Fruit fly (Drosophila melanogaster): ENCODE data around the gene alpha-Man-Ib.

Gene alpha-Man-Ib

dm6 chr3R:29063207-29063920 is 49.3 kb downstream of the alpha-Man-Ib start (continued):
- TF ChIP-seq ase (GFP tag; IDR thresholded peaks at IDR 0.05), result no peak
- no peak for TF ChIP-seq Jarid2 (GFP tag; optimal IDR thresholded peaks at IDR 0.05)
- TF ChIP-seq esg (GFP tag; conservative IDR thresholded peaks at IDR 0.05), result no peak
- TF ChIP-seq Eip74EF (GFP tag; optimal IDR thresholded peaks at IDR 0.05), result peak in 1 of 2 experiments; percentile 69
- no peak for TF ChIP-seq crol (GFP tag; IDR thresholded peaks at IDR 0.05)
- no peak for TF ChIP-seq Lpt (GFP tag; optimal IDR thresholded peaks at IDR 0.05)
- TF ChIP-seq inv (GFP tag; IDR thresholded peaks at IDR 0.05; ENCODE audit: partially characterized antibody), result no peak
- peak; percentile 72 for TF ChIP-seq lilli (GFP tag; optimal IDR thresholded peaks at IDR 0.05)
- TF ChIP-seq HmgZ (tag; optimal IDR thresholded peaks at IDR 0.05), result peak; percentile 13
- TF ChIP-seq ATbp (GFP tag; optimal IDR thresholded peaks at IDR 0.05), result peak; percentile 50
- TF ChIP-seq Abd-B (GFP tag; optimal IDR thresholded peaks at IDR 0.05), result peak; percentile 73
- no peak for TF ChIP-seq ken (GFP tag; IDR thresholded peaks at IDR 0.05)
- peak; percentile 48 for TF ChIP-seq CG4854 (GFP tag; optimal IDR thresholded peaks at IDR 0.05)
- peak; percentile 6 to 55 for TF ChIP-seq Pdp1 (GFP tag; optimal IDR thresholded peaks at IDR 0.05)
- peak; percentile 49 for TF ChIP-seq CG11398 (GFP tag; optimal IDR thresholded peaks at IDR 0.05)
- peak; percentile 68 for TF ChIP-seq pho (GFP tag; optimal IDR thresholded peaks at IDR 0.05)
- TF ChIP-seq Dip2 (GFP tag; IDR thresholded peaks at IDR 0.05), result no peak
- no peak for TF ChIP-seq CG7372 (GFP tag; IDR thresholded peaks at IDR 0.05)
- no peak for TF ChIP-seq pan (optimal IDR thresholded peaks at IDR 0.05)
- TF ChIP-seq pan (GFP tag; optimal IDR thresholded peaks at IDR 0.05 in 1 of 2, IDR thresholded peaks at IDR 0.05 in 1 of 2), result no peak
- TF ChIP-seq Rfx (GFP tag; IDR thresholded peaks at IDR 0.05), result no peak
- TF ChIP-seq ci (GFP tag; IDR thresholded peaks at IDR 0.05), result no peak
- no peak for TF ChIP-seq HLH3B (GFP tag; IDR thresholded peaks at IDR 0.05)
- TF ChIP-seq CG8281 (tag; optimal IDR thresholded peaks at IDR 0.05), result peak; percentile 44
- no peak for TF ChIP-seq CG43689 (GFP tag; IDR thresholded peaks at IDR 0.05)
- no peak for TF ChIP-seq cg (GFP tag; optimal IDR thresholded peaks at IDR 0.05)
- peak; percentile 39 for TF ChIP-seq Six4 (GFP tag; optimal IDR thresholded peaks at IDR 0.05)
- TF ChIP-seq nau (GFP tag; optimal IDR thresholded peaks at IDR 0.05), result no peak
- no peak for TF ChIP-seq ab (GFP tag; optimal IDR thresholded peaks at IDR 0.05)
- TF ChIP-seq CG10462 (GFP tag; optimal IDR thresholded peaks at IDR 0.05), result peak; percentile 15
- no peak for TF ChIP-seq ttk (GFP tag; IDR thresholded peaks at IDR 0.05)
- no peak for TF ChIP-seq Poxn (GFP tag; IDR thresholded peaks at IDR 0.05)
- no peak for TF ChIP-seq CTCF (GFP tag; optimal IDR thresholded peaks at IDR 0.05)
- TF ChIP-seq cad (GFP tag; optimal IDR thresholded peaks at IDR 0.05), result no peak
- no peak for TF ChIP-seq CG9797 (GFP tag; optimal IDR thresholded peaks at IDR 0.05)
- TF ChIP-seq CG16779 (GFP tag; IDR thresholded peaks at IDR 0.05), result no peak
- no peak for TF ChIP-seq Nf-YA (GFP tag; IDR thresholded peaks at IDR 0.05)
- TF ChIP-seq Mes4 (GFP tag; optimal IDR thresholded peaks at IDR 0.05), result peak; percentile 5
- TF ChIP-seq Bgb (GFP tag; IDR thresholded peaks at IDR 0.05; ENCODE audit: partially characterized antibody), result no peak
- peak; percentile 85 for TF ChIP-seq Sox100B (GFP tag; optimal IDR thresholded peaks at IDR 0.05)
- no peak for TF ChIP-seq crc (GFP tag; optimal IDR thresholded peaks at IDR 0.05)
- peak; percentile 83 for TF ChIP-seq CG9727 (GFP tag; optimal IDR thresholded peaks at IDR 0.05)
- no peak for TF ChIP-seq tna (GFP tag; IDR thresholded peaks at IDR 0.05; ENCODE audit: partially characterized antibody)
- no peak for TF ChIP-seq CG31224 (GFP tag; IDR thresholded peaks at IDR 0.05)
- TF ChIP-seq Gug (GFP tag; IDR thresholded peaks at IDR 0.05), result peak; percentile 59; the same call in 3 of the 4 replicates
- peak; percentile 83 for TF ChIP-seq CG8478 (optimal IDR thresholded peaks at IDR 0.05)
- no peak for TF ChIP-seq CG5953 (GFP tag; IDR thresholded peaks at IDR 0.05)
- peak; percentile 8 for TF ChIP-seq Vsx1 (GFP tag; optimal IDR thresholded peaks at IDR 0.05)
- TF ChIP-seq CG3281 (GFP tag; optimal IDR thresholded peaks at IDR 0.05), result peak; percentile 77
- TF ChIP-seq CG34376 (GFP tag; optimal IDR thresholded peaks at IDR 0.05), result no peak
- peak; percentile 37 for TF ChIP-seq fu2 (GFP tag; optimal IDR thresholded peaks at IDR 0.05)
- no peak for TF ChIP-seq hbn (GFP tag; IDR thresholded peaks at IDR 0.05; ENCODE audit: partially characterized antibody)
